Worm (Caenorhabditis elegans): ENCODE measurements around the gene cdf-2.

DNA sequence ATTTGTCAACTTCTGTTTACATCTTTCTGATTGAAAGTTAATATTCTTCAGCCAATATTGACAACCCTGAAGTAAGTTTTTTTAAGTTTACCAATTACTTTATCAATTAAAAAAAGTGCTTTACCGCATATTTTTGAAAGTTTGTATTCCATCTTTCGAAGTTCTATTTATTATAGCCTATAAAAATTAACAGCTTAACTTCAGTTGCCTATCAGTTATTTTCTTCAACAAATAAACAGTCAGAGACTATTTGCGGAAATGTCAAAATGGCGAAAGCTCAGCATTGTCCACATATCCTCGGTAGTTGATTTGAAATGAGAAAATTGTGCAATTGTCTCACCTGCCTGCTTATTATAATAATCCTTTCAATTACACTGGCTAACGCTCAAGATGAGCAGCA is 3.2 kb downstream of the cdf-2 start, which contains the start of gene T18D3.5:
- TF ChIP-seq pqm-1 (tag; optimal IDR thresholded peaks at IDR 0.05): no peak
- TF ChIP-seq elt-3 (tag; optimal IDR thresholded peaks at IDR 0.05): no peak
- TF ChIP-seq fkh-10 (GFP tag; optimal IDR thresholded peaks at IDR 0.05): no peak

Measured in whole organism, L1 larva.